Fruit fly (Drosophila melanogaster) whole organism, embryonic: ENCODE measurements around the gene Hpd.

Experiments
- Antp ChIP-seq: fragments of 200-800 bp; sonication (Bioruptor generic); optimal IDR thresholded peaks from 3 replicates; lab custom pipeline; 2016; ENCODE audit warnings: missing biosample characterization, missing genetic modification characterization
- C15 ChIP-seq: fragments of 200-800 bp; sonication (Bioruptor generic); IDR thresholded peaks from 3 replicates; pipeline ENCODE4 v1.3.6; 2022; ENCODE audit warnings: missing biosample characterization, missing genetic modification characterization
- CG12071 ChIP-seq: fragments of 200-800 bp; sonication (Bioruptor generic); optimal IDR thresholded peaks from 3 replicates; lab custom pipeline; 2018; ENCODE audit warnings: missing biosample characterization, mild to moderate bottlenecking, missing genetic modification characterization
- CG12391 ChIP-seq: fragments of 200-800 bp; sonication (Bioruptor generic); optimal IDR thresholded peaks from 3 replicates; lab custom pipeline; 2018; ENCODE audit warnings: missing biosample characterization, mild to moderate bottlenecking, missing genetic modification characterization, moderate library complexity
- CG12769 ChIP-seq: fragments of 200-800 bp; sonication (Bioruptor generic); optimal IDR thresholded peaks from 2 replicates; lab custom pipeline; 2019; ENCODE audit warnings: missing biosample characterization, mild to moderate bottlenecking, missing genetic modification characterization, moderate library complexity
- CG13296 ChIP-seq: fragments of 200-800 bp; sonication (Bioruptor generic); optimal IDR thresholded peaks from 3 replicates; lab custom pipeline; 2018; ENCODE audit warnings: missing biosample characterization, mild to moderate bottlenecking, missing genetic modification characterization
- CG15514 ChIP-seq: fragments of 200-800 bp; sonication (Bioruptor generic); optimal IDR thresholded peaks from 3 replicates; lab custom pipeline; 2017; ENCODE audit warnings: missing biosample characterization, missing genetic modification characterization, mild to moderate bottlenecking, moderate library complexity, missing genetic modification reagents
- CG15601 ChIP-seq: fragments of 200-800 bp; sonication (Bioruptor generic); optimal IDR thresholded peaks from 3 replicates; lab custom pipeline; 2019; ENCODE audit warnings: missing biosample characterization, mild to moderate bottlenecking, missing genetic modification characterization, moderate library complexity
- CG16813 ChIP-seq: fragments of 200-800 bp; sonication (Bioruptor generic); IDR thresholded peaks from 3 replicates; pipeline ENCODE4 v1.3.6; 2022; ENCODE audit warnings: missing biosample characterization, missing genetic modification characterization; ENCODE audit not compliant: partially characterized antibody
- CG17328 ChIP-seq: fragments of 200-800 bp; sonication (Bioruptor generic); IDR thresholded peaks from 2 replicates; pipeline ENCODE4 v1.3.6; 2022; ENCODE audit warnings: missing biosample characterization, missing genetic modification characterization
- CG18476 ChIP-seq: fragments of 200-800 bp; sonication (Bioruptor generic); optimal IDR thresholded peaks from 2 replicates; lab custom pipeline; 2016; ENCODE audit warnings: missing biosample characterization, mild to moderate bottlenecking, missing genetic modification characterization
- CG2202 ChIP-seq: fragments of 200-800 bp; sonication (Bioruptor generic); optimal IDR thresholded peaks from 2 replicates; lab custom pipeline; 2018; ENCODE audit warnings: missing biosample characterization, mild to moderate bottlenecking, missing genetic modification characterization
- CG30403 ChIP-seq: fragments of 200-800 bp; sonication (Bioruptor generic); optimal IDR thresholded peaks from 3 replicates; lab custom pipeline; 2016; ENCODE audit warnings: missing biosample characterization, missing genetic modification characterization
- CG34422 ChIP-seq: fragments of 200-800 bp; sonication (Bioruptor generic); IDR thresholded peaks from 3 replicates; pipeline ENCODE4 v1.3.6; 2022; ENCODE audit warnings: missing biosample characterization, missing genetic modification characterization
- CG4360 ChIP-seq: fragments of 200-800 bp; sonication (Bioruptor generic); IDR thresholded peaks from 2 replicates; pipeline ENCODE4 v1.3.6; 2022; ENCODE audit warnings: missing biosample characterization, missing genetic modification characterization
- CG6813 ChIP-seq: fragments of 200-800 bp; sonication (Bioruptor generic); optimal IDR thresholded peaks from 2 replicates; lab custom pipeline; 2017; ENCODE audit warnings: missing biosample characterization, missing genetic modification characterization, mild to moderate bottlenecking, moderate library complexity, missing genetic modification reagents
- CG8359 ChIP-seq: fragments of 200-800 bp; sonication (Bioruptor generic); optimal IDR thresholded peaks from 2 replicates; lab custom pipeline; 2017; ENCODE audit warnings: missing biosample characterization, mild to moderate bottlenecking, missing genetic modification characterization, borderline replicate concordance
- CG9876 ChIP-seq: fragments of 200-800 bp; sonication (Bioruptor generic); optimal IDR thresholded peaks from 2 replicates; lab custom pipeline; 2016; ENCODE audit warnings: missing biosample characterization, missing genetic modification characterization
- Doc2 ChIP-seq: fragments of 200-800 bp; sonication (Bioruptor generic); IDR thresholded peaks from 2 replicates; pipeline ENCODE4 v1.3.6; 2022; ENCODE audit warnings: missing biosample characterization, missing genetic modification characterization
- Doc3 ChIP-seq: fragments of 200-800 bp; sonication (Bioruptor generic); IDR thresholded peaks from 3 replicates; pipeline ENCODE4 v1.3.6; 2022; ENCODE audit warnings: missing biosample characterization, missing genetic modification characterization; ENCODE audit not compliant: partially characterized antibody
- HLH4C ChIP-seq: fragments of 200-800 bp; sonication (Bioruptor generic); IDR thresholded peaks from 3 replicates; pipeline ENCODE4 v1.3.6; 2022; ENCODE audit warnings: missing biosample characterization, missing genetic modification characterization; ENCODE audit not compliant: partially characterized antibody
- Mad ChIP-seq: fragments of 200-800 bp; sonication (Bioruptor generic); optimal IDR thresholded peaks from 2 replicates; lab custom pipeline; 2016; ENCODE audit warnings: missing biosample characterization, missing genetic modification characterization
- Nf-YB ChIP-seq: fragments of 200-800 bp; sonication (Bioruptor generic); optimal IDR thresholded peaks from 3 replicates; lab custom pipeline; 2019; ENCODE audit warnings: missing biosample characterization, mild to moderate bottlenecking, missing genetic modification characterization, moderate library complexity
- Sry-δ ChIP-seq: fragments of 200-800 bp; sonication (Bioruptor generic); optimal IDR thresholded peaks from 2 replicates; lab custom pipeline; 2016; ENCODE audit warnings: missing biosample characterization, missing genetic modification characterization
- Xbp1 ChIP-seq: fragments of 200-800 bp; sonication (Bioruptor generic); optimal IDR thresholded peaks from 3 replicates; lab custom pipeline; 2016; ENCODE audit warnings: missing biosample characterization, mild to moderate bottlenecking, missing genetic modification characterization
- Xrp1 ChIP-seq: fragments of 200-800 bp; sonication (Bioruptor generic); IDR thresholded peaks from 2 replicates; pipeline ENCODE4 v1.3.6; 2022; ENCODE audit warnings: missing biosample characterization, missing genetic modification characterization
- ab ChIP-seq: fragments of 200-800 bp; sonication (Bioruptor generic); optimal IDR thresholded peaks from 2 replicates; lab custom pipeline; 2016; ENCODE audit warnings: missing biosample characterization, missing genetic modification characterization
- al ChIP-seq: fragments of 200-800 bp; sonication (Bioruptor generic); IDR thresholded peaks from 2 replicates; pipeline ENCODE4 v1.3.6; 2022; ENCODE audit warnings: missing biosample characterization, missing genetic modification characterization
- ato ChIP-seq: fragments of 200-800 bp; sonication (Bioruptor generic); IDR thresholded peaks from 2 replicates; pipeline ENCODE4 v1.3.6; 2022; ENCODE audit warnings: missing biosample characterization, missing genetic modification characterization; ENCODE audit not compliant: partially characterized antibody
- bcd ChIP-seq: fragments of 200-800 bp; sonication (Bioruptor generic); optimal IDR thresholded peaks from 2 replicates; lab custom pipeline; 2017; ENCODE audit warnings: missing biosample characterization, mild to moderate bottlenecking, missing genetic modification characterization
- bigmax ChIP-seq: fragments of 200-800 bp; sonication (Bioruptor generic); optimal IDR thresholded peaks from 2 replicates; lab custom pipeline; 2018; ENCODE audit warnings: missing biosample characterization, mild to moderate bottlenecking, missing genetic modification characterization
- bowl ChIP-seq: fragments of 200-800 bp; sonication (Bioruptor generic); IDR thresholded peaks from 2 replicates; pipeline ENCODE4 v1.3.6; 2022; ENCODE audit warnings: missing biosample characterization, missing genetic modification characterization
- dan ChIP-seq: fragments of 200-800 bp; sonication (Bioruptor generic); IDR thresholded peaks from 2 replicates; pipeline ENCODE4 v1.3.6; 2022; ENCODE audit warnings: missing biosample characterization, missing genetic modification characterization
- dimm ChIP-seq: fragments of 200-800 bp; sonication (Bioruptor generic); IDR thresholded peaks from 2 replicates; pipeline ENCODE4 v1.3.6; 2022; ENCODE audit warnings: missing biosample characterization, missing genetic modification characterization
- fu2 ChIP-seq: fragments of 200-800 bp; sonication (Bioruptor generic); optimal IDR thresholded peaks from 2 replicates; lab custom pipeline; 2016; ENCODE audit warnings: missing biosample characterization, missing genetic modification characterization
- ham ChIP-seq: fragments of 200-800 bp; sonication (Bioruptor generic); IDR thresholded peaks from 2 replicates; pipeline ENCODE4 v1.3.6; 2022; ENCODE audit warnings: missing biosample characterization, missing genetic modification characterization
- hbn ChIP-seq: fragments of 200-800 bp; sonication (Bioruptor generic); IDR thresholded peaks from 2 replicates; pipeline ENCODE4 v1.3.6; 2022; ENCODE audit warnings: missing biosample characterization, missing genetic modification characterization; ENCODE audit not compliant: partially characterized antibody
- jigr1 ChIP-seq: fragments of 200-800 bp; sonication (Bioruptor generic); IDR thresholded peaks from 3 replicates; pipeline ENCODE4 v1.3.6; 2022; ENCODE audit warnings: missing biosample characterization, missing genetic modification characterization
- kah ChIP-seq: fragments of 200-800 bp; sonication (Bioruptor generic); optimal IDR thresholded peaks from 2 replicates; lab custom pipeline; 2018; ENCODE audit warnings: missing biosample characterization, mild to moderate bottlenecking, missing genetic modification characterization
- pb ChIP-seq: fragments of 200-800 bp; sonication (Bioruptor generic); optimal IDR thresholded peaks from 3 replicates; lab custom pipeline; 2016; ENCODE audit warnings: missing biosample characterization, missing genetic modification characterization
- pho ChIP-seq: fragments of 200-800 bp; sonication (Bioruptor generic); optimal IDR thresholded peaks from 2 replicates; lab custom pipeline; 2016; ENCODE audit warnings: missing biosample characterization, missing genetic modification characterization
- phol ChIP-seq: fragments of 200-800 bp; sonication (Bioruptor generic); optimal IDR thresholded peaks from 3 replicates; lab custom pipeline; 2018; ENCODE audit warnings: missing biosample characterization, mild to moderate bottlenecking, missing genetic modification characterization, moderate library complexity
- sc ChIP-seq, 3 experiments: fragments of >200 bp in 2 of 3; fragments of 200-800 bp in 1 of 3; sonication (Bioruptor generic) in 1 of 3; optimal IDR thresholded peaks; 2 replicates in 2 of 3; 3 replicates in 1 of 3; lab custom pipeline; 2017; ENCODE audit warnings: mild to moderate bottlenecking in 1 of 3, missing biosample characterization in 1 of 3, missing genetic modification characterization in 1 of 3, missing genetic modification reagents in 1 of 3
- sqz ChIP-seq: fragments of 200-800 bp; sonication (Bioruptor generic); optimal IDR thresholded peaks from 3 replicates; lab custom pipeline; 2018; ENCODE audit warnings: missing biosample characterization, mild to moderate bottlenecking, missing genetic modification characterization
- usp ChIP-seq: fragments of >200 bp; optimal IDR thresholded peaks from 2 replicates; lab custom pipeline; 2017; ENCODE audit warnings: missing biosample characterization, missing genetic modification characterization
- yki ChIP-seq: fragments of >200 bp; optimal IDR thresholded peaks from 3 replicates; lab custom pipeline; 2018
- zen ChIP-seq: fragments of 200-800 bp; sonication (Bioruptor generic); optimal IDR thresholded peaks from 3 replicates; lab custom pipeline; 2018; ENCODE audit warnings: missing biosample characterization, mild to moderate bottlenecking, missing genetic modification characterization, moderate library complexity
- zfh1 ChIP-seq: fragments of 200-800 bp; sonication (Bioruptor generic); IDR thresholded peaks from 3 replicates; pipeline ENCODE4 v1.3.6; 2022; ENCODE audit warnings: missing biosample characterization, missing genetic modification characterization

The Hpd gene

dm6 chr3L:20444815-20445519 lies 5.3 kb upstream of the Hpd start (continued):
- peak; percentile 78; the same call in 1 of the 2 replicates for TF ChIP-seq Doc2 (GFP tag; lab: Robert Waterston, UW)
- peak; percentile 94 for TF ChIP-seq CG17328 (GFP tag; lab: Robert Waterston, UW)
- TF ChIP-seq Mad, result peak; percentile 54
- no peak for TF ChIP-seq hbn (GFP tag; lab: Robert Waterston, UW)
- TF ChIP-seq phol (tag; lab: Kevin White, UChicago), result peak; percentile 83
- TF ChIP-seq CG18476, result peak; percentile 53
- peak; percentile 84 for TF ChIP-seq bowl (GFP tag; lab: Robert Waterston, UW)
- peak; percentile 85 for TF ChIP-seq bcd (GFP tag; lab: Kevin White, UChicago)
- TF ChIP-seq Doc3 (GFP tag; lab: Robert Waterston, UW), result no peak
- TF ChIP-seq zen (tag; lab: Kevin White, UChicago), result peak; percentile 79
- peak; percentile 5 for TF ChIP-seq Antp (GFP tag; lab: Kevin White, UChicago)
- TF ChIP-seq Sry-δ (GFP tag; lab: Kevin White, UChicago), result no peak
- TF ChIP-seq Xbp1 (GFP tag; lab: Kevin White, UChicago), result peak; percentile 79
- TF ChIP-seq CG8359 (GFP tag; lab: Kevin White, UChicago), result peak; percentile 58
- peak; percentile 66; the same call in 1 of the 2 replicates for TF ChIP-seq dimm (GFP tag; lab: Robert Waterston, UW)
- TF ChIP-seq kah (GFP tag; lab: Kevin White, UChicago), result peak; percentile 58
- peak; percentile 62 for TF ChIP-seq CG15601 (tag; lab: Kevin White, UChicago)
- TF ChIP-seq pho, result peak; percentile 11
- TF ChIP-seq CG9876 (GFP tag; lab: Kevin White, UChicago), result no peak
- TF ChIP-seq sc (optimal IDR thresholded peaks at IDR 0.05; lab: Kevin White, UChicago), result no peak
- TF ChIP-seq sc (GFP tag; optimal IDR thresholded peaks at IDR 0.05; lab: Kevin White, UChicago), result peak; percentile 68
- no peak for TF ChIP-seq bigmax (GFP tag; lab: Kevin White, UChicago)
- TF ChIP-seq HLH4C (GFP tag; lab: Robert Waterston, UW), result peak; percentile 45; the same call in 1 of the 3 replicates
- TF ChIP-seq Xrp1 (GFP tag; lab: Robert Waterston, UW), result peak; percentile 93
- TF ChIP-seq fu2 (GFP tag; lab: Kevin White, UChicago), result no peak
- 0 out of 2 replicates have a peak, but pooled peaks have one; percentile 42 for TF ChIP-seq dan
- TF ChIP-seq al (GFP tag; lab: Robert Waterston, UW), result peak; percentile 84
- TF ChIP-seq C15 (GFP tag; lab: Robert Waterston, UW), result peak; percentile 80; the same call in 2 of the 3 replicates
- TF ChIP-seq CG6813, result peak; percentile 85
- TF ChIP-seq CG30403 (GFP tag; lab: Kevin White, UChicago), result peak; percentile 86
- TF ChIP-seq CG4360 (GFP tag; lab: Robert Waterston, UW), result peak; percentile 52
- TF ChIP-seq ab, result no peak
- peak; percentile 94 for TF ChIP-seq zfh1 (GFP tag; lab: Robert Waterston, UW)
- peak; percentile 49 for TF ChIP-seq CG2202
- no peak for TF ChIP-seq pb (GFP tag; lab: Kevin White, UChicago)
- peak; percentile 84 for TF ChIP-seq CG12391 (tag; lab: Kevin White, UChicago)
- TF ChIP-seq Nf-YB (GFP tag; lab: Kevin White, UChicago), result peak; percentile 57
- peak; percentile 78 for TF ChIP-seq CG15514 (GFP tag; lab: Kevin White, UChicago)
- no peak for TF ChIP-seq usp
- TF ChIP-seq jigr1 (GFP tag; lab: Robert Waterston, UW), result peak; percentile 72; the same call in 1 of the 3 replicates
- TF ChIP-seq ato (GFP tag; lab: Robert Waterston, UW), result no peak
- TF ChIP-seq CG13296, result peak; percentile 74
- peak; percentile 77 for TF ChIP-seq CG12071
- peak; percentile 15 for TF ChIP-seq sqz
- TF ChIP-seq CG12769 (tag; lab: Kevin White, UChicago), result peak; percentile 85
- 0 out of 2 replicates have a peak, but pooled peaks have one; percentile 50 for TF ChIP-seq ham
- TF ChIP-seq CG16813 (GFP tag; lab: Robert Waterston, UW), result no peak
- TF ChIP-seq yki, result no peak
- TF ChIP-seq CG34422 (GFP tag; lab: Robert Waterston, UW), result peak; percentile 94
